Worm (Caenorhabditis elegans) whole organism, late embryonic: ENCODE data around the gene T20D3.14.

ENCODE experiments used
- ama-1 ChIP-seq: fragments of 150-350 bp; optimal IDR thresholded peaks from 2 replicates; lab custom pipeline; 2014
- ceh-24 ChIP-seq: sonication (generic microtip); optimal IDR thresholded peaks from 2 replicates; lab custom pipeline; 2016; ENCODE audit warnings: mild to moderate bottlenecking, missing genetic modification characterization, missing compliant biosample characterization
- ceh-45 ChIP-seq: fragments of 200-800 bp; sonication (Bioruptor generic); IDR thresholded peaks from 2 replicates; pipeline ENCODE4 v1.3.6; 2022; ENCODE audit warnings: missing genetic modification reagents, missing genetic modification characterization, missing compliant biosample characterization
- fkh-10 ChIP-seq: fragments of 150-350 bp; optimal IDR thresholded peaks from 2 replicates; lab custom pipeline; 2014; ENCODE audit warnings: missing biosample characterization, missing genetic modification reagents, missing genetic modification characterization
- lim-6 ChIP-seq: sonication (generic microtip); optimal IDR thresholded peaks from 2 replicates; lab custom pipeline; 2016; ENCODE audit warnings: missing genetic modification characterization, missing compliant biosample characterization
- nhr-11 ChIP-seq: fragments of 150-350 bp; optimal IDR thresholded peaks from 2 replicates; lab custom pipeline; 2014; ENCODE audit warnings: missing biosample characterization, missing genetic modification characterization
- pha-4 ChIP-seq: fragments of 150-350 bp; optimal IDR thresholded peaks from 2 replicates; lab custom pipeline; 2018; ENCODE audit warnings: missing biosample characterization, missing genetic modification reagents, missing genetic modification characterization
- sox-4 ChIP-seq: sonication (generic microtip); optimal IDR thresholded peaks from 2 replicates; lab custom pipeline; 2017; ENCODE audit warnings: mild to moderate bottlenecking, missing genetic modification characterization, inconsistent platforms, missing compliant biosample characterization
- ztf-16 ChIP-seq: sonication (generic microtip); optimal IDR thresholded peaks from 2 replicates; lab custom pipeline; 2017; ENCODE audit warnings: missing genetic modification characterization, missing compliant biosample characterization

DNA sequence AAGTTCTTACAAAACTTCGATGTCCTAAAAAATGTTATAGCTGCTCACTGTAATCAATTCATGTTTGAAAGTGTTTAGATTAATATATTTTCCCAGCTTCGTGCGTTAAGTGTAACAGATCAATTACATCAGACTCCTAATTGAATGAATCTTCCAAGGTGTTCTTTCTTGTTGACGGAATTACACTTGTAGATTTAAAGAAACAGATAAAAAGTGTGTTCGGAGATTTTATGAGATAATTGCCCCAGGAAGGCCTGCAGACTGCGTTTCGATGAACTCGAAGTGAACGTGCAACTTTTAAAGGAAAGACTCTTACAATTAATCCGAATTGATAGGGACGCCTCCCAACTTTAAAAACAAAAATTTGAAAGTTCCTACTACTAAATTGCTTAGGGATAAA lies 46.1 kb downstream of the T20D3.14 start:
- TF ChIP-seq ceh-45 (GFP tag; lab: Robert Waterston, UW) (no peak), ceh-24 (tag; lab: Kevin White, UChicago) (no peak), sox-4 (tag; lab: Kevin White, UChicago) (no peak), nhr-11 (tag; lab: Kevin White, UChicago) (no peak), fkh-10 (GFP tag; lab: Kevin White, UChicago) (no peak), pha-4 (tag; lab: Kevin White, UChicago) (no peak), lim-6 (tag; lab: Kevin White, UChicago) (no peak), ztf-16 (tag; lab: Kevin White, UChicago) (no peak), ama-1 (lab: Kevin White, UChicago) (no peak)
